Worm (Caenorhabditis elegans) whole organism, L2 larva: ENCODE results near the gene ccm-3.

Experiments used
- Y55F3AM.14 ChIP-seq: fragments of 200-800 bp; sonication (Bioruptor generic); optimal IDR thresholded peaks from 2 replicates; lab custom pipeline; 2018; ENCODE audit warnings: mild to moderate bottlenecking, missing genetic modification characterization, missing compliant biosample characterization
- aly-2 ChIP-seq: fragments of 150-350 bp; optimal IDR thresholded peaks from 2 replicates; lab custom pipeline; 2014; ENCODE audit warnings: missing biosample characterization, missing genetic modification characterization
- ama-1 ChIP-seq: fragments of 150-350 bp; optimal IDR thresholded peaks from 2 replicates; lab custom pipeline; 2018; ENCODE audit warnings: inconsistent platforms
- blmp-1 ChIP-seq: sonication (generic microtip); optimal IDR thresholded peaks from 2 replicates; lab custom pipeline; 2017; ENCODE audit warnings: missing genetic modification characterization, mild to moderate bottlenecking, missing compliant biosample characterization, antibody characterized with exemption, moderate library complexity; ENCODE audit not compliant: insufficient read depth
- elt-3 ChIP-seq: sonication (generic microtip); optimal IDR thresholded peaks from 2 replicates; lab custom pipeline; 2017; ENCODE audit warnings: missing biosample characterization, missing genetic modification characterization
- lin-39 ChIP-seq: fragments of 150-350 bp; optimal IDR thresholded peaks from 2 replicates; lab custom pipeline; 2014; ENCODE audit warnings: missing biosample characterization, missing genetic modification reagents, missing genetic modification characterization
- lsy-2 ChIP-seq, 2 experiments: fragments of 150-350 bp in 1 of 2; sonication (generic microtip) in 1 of 2; optimal IDR thresholded peaks; 2 replicates each; lab custom pipeline; 2014 to 2017; ENCODE audit warnings: missing biosample characterization in 2 of 2, missing genetic modification characterization in 2 of 2
- mdl-1 ChIP-seq, 2 experiments: fragments of 150-350 bp in 1 of 2; sonication (generic microtip) in 1 of 2; optimal IDR thresholded peaks; 2 replicates each; lab custom pipeline; 2017; ENCODE audit warnings: missing biosample characterization in 2 of 2, missing genetic modification characterization in 2 of 2
- nhr-12 ChIP-seq: fragments of 150-350 bp; optimal IDR thresholded peaks from 2 replicates; lab custom pipeline; 2014; ENCODE audit warnings: missing biosample characterization, missing genetic modification characterization
- sem-4 ChIP-seq: fragments of 150-350 bp; optimal IDR thresholded peaks from 2 replicates; lab custom pipeline; 2014; ENCODE audit warnings: missing biosample characterization, missing genetic modification reagents, missing genetic modification characterization
- unc-55 ChIP-seq: fragments of 150-350 bp; sonication (generic microtip); optimal IDR thresholded peaks from 3 replicates; lab custom pipeline; 2014; ENCODE audit warnings: missing biosample characterization, missing genetic modification reagents, missing genetic modification characterization
- unc-62 ChIP-seq: fragments of 150-350 bp; optimal IDR thresholded peaks from 2 replicates; lab custom pipeline; 2014; ENCODE audit warnings: missing biosample characterization, missing genetic modification reagents, missing genetic modification characterization
- ztf-11 ChIP-seq: sonication (generic microtip); optimal IDR thresholded peaks from 2 replicates; lab custom pipeline; 2017; ENCODE audit warnings: missing biosample characterization, missing genetic modification characterization

- no peak for TF ChIP-seq mdl-1 (tag; optimal IDR thresholded peaks at IDR 0.05; lab: Kevin White, UChicago)
- no peak for TF ChIP-seq unc-62 (GFP tag; lab: Kevin White, UChicago)
- no peak for TF ChIP-seq lsy-2 (tag; optimal IDR thresholded peaks at IDR 0.05; lab: Kevin White, UChicago)
- TF ChIP-seq sem-4 (tag; lab: Kevin White, UChicago): no peak
- no peak for TF ChIP-seq Y55F3AM.14 (GFP tag; lab: Kevin White, UChicago)
- TF ChIP-seq nhr-12 (tag; lab: Kevin White, UChicago): no peak
- no peak for TF ChIP-seq blmp-1 (tag; lab: Kevin White, UChicago)
- no peak for TF ChIP-seq elt-3 (tag; lab: Kevin White, UChicago)
- no peak for TF ChIP-seq aly-2 (tag; lab: Kevin White, UChicago)
- TF ChIP-seq lin-39 (tag; lab: Kevin White, UChicago): no peak
- TF ChIP-seq ztf-11: no peak
- TF ChIP-seq unc-55 (GFP tag; lab: Kevin White, UChicago): no peak
- no peak for TF ChIP-seq ama-1
Measured at ce11 chrII:10621965-10622364, 14.9 kb upstream of the ccm-3 start, which contains the start of gene cutl-9.
